Worm (Caenorhabditis elegans) whole organism, L1 larva: ENCODE results near the gene R05G6.1.
A peak's percentile ranks its signal among the peaks of the same experiment; 100 is the strongest.

ENCODE experiments used
- C16A3.4 ChIP-seq: fragments of 150-350 bp; optimal IDR thresholded peaks from 2 replicates; lab custom pipeline; 2014; ENCODE audit warnings: missing biosample characterization, missing genetic modification characterization
- C34B4.2 ChIP-seq: sonication (generic microtip); optimal IDR thresholded peaks from 2 replicates; lab custom pipeline; 2017; ENCODE audit warnings: mild to moderate bottlenecking, missing genetic modification characterization, missing compliant biosample characterization
- F16B12.6 ChIP-seq: fragments of 150-350 bp; optimal IDR thresholded peaks from 2 replicates; lab custom pipeline; 2014; ENCODE audit warnings: missing biosample characterization, missing genetic modification characterization
- Y116A8C.19 ChIP-seq: sonication (generic microtip); optimal IDR thresholded peaks from 2 replicates; lab custom pipeline; 2016; ENCODE audit warnings: missing compliant biosample characterization, missing genetic modification characterization, borderline replicate concordance
- alr-1 ChIP-seq: fragments of 200-800 bp; sonication (Bioruptor generic); optimal IDR thresholded peaks from 2 replicates; lab custom pipeline; 2018; ENCODE audit warnings: borderline replicate concordance, mild to moderate bottlenecking, missing genetic modification characterization, missing compliant biosample characterization
- ama-1 ChIP-seq: fragments of 150-350 bp; optimal IDR thresholded peaks from 2 replicates; lab custom pipeline; 2014
- ceh-63 ChIP-seq: fragments of 200-800 bp; sonication (Bioruptor generic); optimal IDR thresholded peaks from 2 replicates; lab custom pipeline; 2018; ENCODE audit warnings: mild to moderate bottlenecking, missing genetic modification characterization, missing compliant biosample characterization
- ceh-8 ChIP-seq: fragments of 200-800 bp; sonication (Bioruptor generic); optimal IDR thresholded peaks from 2 replicates; lab custom pipeline; 2018; ENCODE audit warnings: mild to moderate bottlenecking, missing genetic modification characterization, moderate library complexity, missing compliant biosample characterization
- ceh-82 ChIP-seq, 3 experiments: fragments of 150-350 bp in 1 of 3; sonication (generic microtip) in 2 of 3; optimal IDR thresholded peaks; 2 replicates each; lab custom pipeline; 2014 to 2017; ENCODE audit warnings: missing biosample characterization in 3 of 3, missing genetic modification characterization in 3 of 3
- ceh-88 ChIP-seq: fragments of 200-800 bp; sonication (Bioruptor generic); IDR thresholded peaks from 2 replicates; pipeline ENCODE4 v1.3.6; 2022; ENCODE audit warnings: missing genetic modification characterization, missing compliant biosample characterization
- ceh-90 ChIP-seq: sonication (generic microtip); optimal IDR thresholded peaks from 2 replicates; lab custom pipeline; 2016; ENCODE audit warnings: missing genetic modification characterization, missing compliant biosample characterization
- ces-1 ChIP-seq: fragments of 150-350 bp; optimal IDR thresholded peaks from 2 replicates; lab custom pipeline; 2014; ENCODE audit warnings: missing biosample characterization, missing genetic modification reagents, missing genetic modification characterization
- dpl-1 ChIP-seq, 3 experiments: fragments of 150-350 bp in 2 of 3; sonication (generic microtip) in 1 of 3; optimal IDR thresholded peaks; 2 replicates each; lab custom pipeline; 2014 to 2017; ENCODE audit warnings: missing biosample characterization in 3 of 3, missing genetic modification characterization in 3 of 3, missing genetic modification reagents in 3 of 3
- dsc-1 ChIP-seq: sonication (generic microtip); optimal IDR thresholded peaks from 2 replicates; lab custom pipeline; 2016; ENCODE audit warnings: mild to moderate bottlenecking, missing genetic modification characterization, missing compliant biosample characterization
- elt-2 ChIP-seq: sonication (generic microtip); optimal IDR thresholded peaks from 2 replicates; lab custom pipeline; 2016; ENCODE audit warnings: missing genetic modification characterization, mild to moderate bottlenecking, inconsistent platforms, missing compliant biosample characterization, missing genetic modification reagents
- ets-5 ChIP-seq: fragments of 200-800 bp; sonication (Bioruptor generic); IDR thresholded peaks from 2 replicates; pipeline ENCODE4 v1.3.6; 2022; ENCODE audit warnings: missing genetic modification characterization, missing compliant biosample characterization
- fkh-10 ChIP-seq: sonication (generic microtip); optimal IDR thresholded peaks from 2 replicates; lab custom pipeline; 2017; ENCODE audit warnings: missing biosample characterization, missing genetic modification reagents, missing genetic modification characterization
- grh-1 ChIP-seq: fragments of 200-800 bp; sonication (Bioruptor generic); IDR thresholded peaks from 2 replicates; pipeline ENCODE4 v1.3.6; 2022; ENCODE audit warnings: missing genetic modification reagents, missing genetic modification characterization, missing compliant biosample characterization
- hlh-17 ChIP-seq: fragments of 200-800 bp; sonication (Bioruptor generic); optimal IDR thresholded peaks from 2 replicates; lab custom pipeline; 2018; ENCODE audit warnings: missing genetic modification characterization, mild to moderate bottlenecking, missing compliant biosample characterization, moderate library complexity, borderline replicate concordance
- lin-13 ChIP-seq: fragments of 150-350 bp; optimal IDR thresholded peaks from 2 replicates; lab custom pipeline; 2014; ENCODE audit warnings: missing biosample characterization, missing genetic modification reagents, missing genetic modification characterization
- lin-14 ChIP-seq: fragments of 200-800 bp; sonication (Bioruptor generic); optimal IDR thresholded peaks from 2 replicates; lab custom pipeline; 2018; ENCODE audit warnings: mild to moderate bottlenecking, missing genetic modification characterization, moderate library complexity, missing compliant biosample characterization
- lin-35 ChIP-seq, 2 experiments: fragments of 150-350 bp; optimal IDR thresholded peaks; 2 replicates each; lab custom pipeline; 2014; ENCODE audit warnings: missing biosample characterization in 2 of 2, missing genetic modification characterization in 2 of 2, missing genetic modification reagents in 2 of 2
- mab-9 ChIP-seq: fragments of 200-800 bp; sonication (Bioruptor generic); IDR thresholded peaks from 2 replicates; pipeline ENCODE4 v1.3.6; 2022; ENCODE audit warnings: missing genetic modification reagents, missing genetic modification characterization, missing compliant biosample characterization
- mdl-1 ChIP-seq, 2 experiments: fragments of 150-350 bp; optimal IDR thresholded peaks; 2 replicates each; lab custom pipeline; 2014 to 2017; ENCODE audit warnings: missing biosample characterization in 2 of 2, missing genetic modification characterization in 2 of 2, inconsistent platforms in 1 of 2
- nhr-11 ChIP-seq: fragments of 150-350 bp; optimal IDR thresholded peaks from 2 replicates; lab custom pipeline; 2014; ENCODE audit warnings: missing biosample characterization, missing genetic modification characterization
- nhr-19 ChIP-seq: fragments of 200-800 bp; sonication (Bioruptor generic); conservative IDR thresholded peaks from 2 replicates; pipeline ENCODE4 v1.3.6; 2022; ENCODE audit warnings: missing genetic modification characterization, missing compliant biosample characterization
- nhr-20 ChIP-seq: sonication (generic microtip); optimal IDR thresholded peaks from 2 replicates; lab custom pipeline; 2016; ENCODE audit warnings: mild to moderate bottlenecking, missing genetic modification characterization, missing compliant biosample characterization
- nhr-237 ChIP-seq: fragments of 150-350 bp; optimal IDR thresholded peaks from 2 replicates; lab custom pipeline; 2014; ENCODE audit warnings: missing biosample characterization, missing genetic modification characterization
- nhr-28 ChIP-seq: fragments of 150-350 bp; optimal IDR thresholded peaks from 2 replicates; lab custom pipeline; 2014; ENCODE audit warnings: missing biosample characterization, missing genetic modification characterization
- nhr-47 ChIP-seq: sonication (generic microtip); optimal IDR thresholded peaks from 2 replicates; lab custom pipeline; 2016; ENCODE audit warnings: mild to moderate bottlenecking, missing genetic modification characterization, moderate library complexity, missing compliant biosample characterization
- nhr-76 ChIP-seq: sonication (generic microtip); optimal IDR thresholded peaks from 2 replicates; lab custom pipeline; 2017; ENCODE audit warnings: missing biosample characterization, missing genetic modification characterization
- nhr-77 ChIP-seq: fragments of 150-350 bp; optimal IDR thresholded peaks from 2 replicates; lab custom pipeline; 2014; ENCODE audit warnings: missing biosample characterization, missing genetic modification characterization
- nhr-90 ChIP-seq: sonication (generic microtip); optimal IDR thresholded peaks from 2 replicates; lab custom pipeline; 2016; ENCODE audit warnings: mild to moderate bottlenecking, missing genetic modification characterization, missing compliant biosample characterization; ENCODE audit not compliant: poor library complexity
- pqm-1 ChIP-seq: sonication (generic microtip); optimal IDR thresholded peaks from 3 replicates; lab custom pipeline; 2017; ENCODE audit warnings: missing biosample characterization, missing genetic modification characterization
- rnt-1 ChIP-seq: sonication (generic microtip); optimal IDR thresholded peaks from 2 replicates; lab custom pipeline; 2016; ENCODE audit warnings: mild to moderate bottlenecking, missing genetic modification characterization, moderate library complexity, missing compliant biosample characterization
- snu-23 ChIP-seq: sonication (generic microtip); optimal IDR thresholded peaks from 2 replicates; lab custom pipeline; 2016; ENCODE audit warnings: missing genetic modification characterization, missing compliant biosample characterization
- sox-4 ChIP-seq: sonication (generic microtip); optimal IDR thresholded peaks from 2 replicates; lab custom pipeline; 2016; ENCODE audit warnings: missing genetic modification characterization, missing compliant biosample characterization
- sup-37 ChIP-seq: fragments of 200-800 bp; sonication (Bioruptor generic); optimal IDR thresholded peaks from 2 replicates; lab custom pipeline; 2018; ENCODE audit warnings: mild to moderate bottlenecking, missing genetic modification characterization, missing compliant biosample characterization
- tbx-2 ChIP-seq: sonication (generic microtip); optimal IDR thresholded peaks from 2 replicates; lab custom pipeline; 2016; ENCODE audit warnings: missing genetic modification characterization, missing compliant biosample characterization
- tlp-1 ChIP-seq: fragments of 150-350 bp; optimal IDR thresholded peaks from 2 replicates; lab custom pipeline; 2014; ENCODE audit warnings: missing biosample characterization, missing genetic modification characterization
- unc-130 ChIP-seq: fragments of 150-350 bp; optimal IDR thresholded peaks from 2 replicates; lab custom pipeline; 2017; ENCODE audit warnings: missing biosample characterization, missing genetic modification characterization, inconsistent platforms
- unc-30 ChIP-seq: sonication (generic microtip); optimal IDR thresholded peaks from 2 replicates; lab custom pipeline; 2017; ENCODE audit warnings: missing biosample characterization, missing genetic modification characterization
- unc-86 ChIP-seq: sonication (generic microtip); optimal IDR thresholded peaks from 2 replicates; lab custom pipeline; 2016; ENCODE audit warnings: missing genetic modification characterization, missing compliant biosample characterization
- unc-98 ChIP-seq: fragments of 200-800 bp; sonication (Bioruptor generic); IDR thresholded peaks from 2 replicates; pipeline ENCODE4 v1.3.6; 2022; ENCODE audit warnings: missing genetic modification characterization, missing compliant biosample characterization
- vab-15 ChIP-seq: sonication (generic microtip); optimal IDR thresholded peaks from 2 replicates; lab custom pipeline; 2017; ENCODE audit warnings: missing genotype, mild to moderate bottlenecking, missing genetic modification characterization, missing compliant biosample characterization
- zip-4 ChIP-seq: fragments of 200-800 bp; sonication (Bioruptor generic); optimal IDR thresholded peaks from 2 replicates; lab custom pipeline; 2018; ENCODE audit warnings: mild to moderate bottlenecking, missing genetic modification characterization, moderate library complexity, missing compliant biosample characterization
- ztf-11 ChIP-seq, 2 experiments: sonication (generic microtip); optimal IDR thresholded peaks; 2 replicates each; lab custom pipeline; 2016 to 2017; ENCODE audit warnings: missing genetic modification characterization in 2 of 2, missing biosample characterization in 1 of 2, missing compliant biosample characterization in 1 of 2
- ztf-4 ChIP-seq: fragments of 150-350 bp; optimal IDR thresholded peaks from 2 replicates; lab custom pipeline; 2014; ENCODE audit warnings: missing biosample characterization, missing genetic modification characterization

The R05G6.1 gene

DNA sequence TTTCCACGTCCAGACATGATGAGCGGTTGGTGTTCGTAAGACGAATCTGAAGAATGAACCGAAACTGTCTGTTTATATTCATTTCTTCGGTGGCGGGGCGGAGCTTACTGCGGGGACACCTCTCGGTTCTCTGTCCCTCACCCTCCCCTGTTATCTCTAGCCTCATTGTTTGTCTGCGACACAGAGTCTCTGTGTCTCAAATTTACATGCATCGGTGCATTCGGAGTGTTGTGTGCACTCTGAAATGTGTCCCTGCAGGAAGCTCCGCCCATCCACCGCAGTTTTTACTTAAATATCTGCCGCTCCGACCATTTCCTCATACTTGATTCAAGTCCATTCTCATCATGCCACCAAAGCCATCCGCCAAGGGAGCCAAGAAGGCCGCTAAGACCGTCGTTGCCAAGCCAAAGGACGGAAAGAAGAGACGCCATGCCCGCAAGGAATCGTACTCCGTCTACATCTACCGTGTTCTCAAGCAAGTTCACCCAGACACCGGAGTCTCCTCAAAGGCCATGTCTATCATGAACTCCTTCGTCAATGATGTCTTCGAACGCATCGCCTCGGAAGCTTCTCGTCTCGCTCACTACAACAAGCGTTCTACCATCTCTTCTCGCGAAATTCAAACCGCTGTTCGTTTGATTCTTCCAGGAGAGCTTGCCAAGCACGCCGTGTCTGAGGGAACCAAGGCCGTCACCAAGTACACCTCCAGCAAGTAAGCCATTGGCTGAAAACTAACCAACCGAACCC, 46.1 kb upstream of the R05G6.1 start, which contains the start of the genes his-61 and his-62 (continued):
- TF ChIP-seq lin-35 (GFP tag; optimal IDR thresholded peaks at IDR 0.05; lab: Kevin White, UChicago) (peak in 1 of 2 experiments; percentile 20), C16A3.4 (tag; lab: Kevin White, UChicago) (no peak), ceh-90 (tag; lab: Kevin White, UChicago) (no peak), ceh-63 (GFP tag; lab: Kevin White, UChicago) (no peak), tlp-1 (tag; lab: Kevin White, UChicago) (no peak), lin-13 (no peak), nhr-76 (no peak), ets-5 (GFP tag; lab: Robert Waterston, UW) (no peak), unc-86 (tag; lab: Kevin White, UChicago) (peak; percentile 80), nhr-47 (tag; lab: Kevin White, UChicago) (peak; percentile 59), zip-4 (GFP tag; lab: Kevin White, UChicago) (no peak), unc-130 (tag; lab: Kevin White, UChicago) (no peak), ceh-82 (tag; optimal IDR thresholded peaks at IDR 0.05; lab: Kevin White, UChicago) (peak in 2 of 3 experiments; percentile 23 to 42), dsc-1 (no peak), pqm-1 (tag; lab: Kevin White, UChicago) (no peak), ama-1 (no peak), C34B4.2 (no peak), nhr-20 (peak; percentile 37), nhr-77 (no peak), ceh-88 (GFP tag; lab: Robert Waterston, UW) (no peak), rnt-1 (tag; lab: Kevin White, UChicago) (no peak), elt-2 (tag; lab: Kevin White, UChicago) (no peak), snu-23 (GFP tag; lab: Kevin White, UChicago) (peak; percentile 59), nhr-237 (tag; lab: Kevin White, UChicago) (no peak), nhr-11 (tag; lab: Kevin White, UChicago) (no peak), sup-37 (GFP tag; lab: Kevin White, UChicago) (no peak), fkh-10 (GFP tag; lab: Kevin White, UChicago) (no peak), mab-9 (GFP tag; lab: Robert Waterston, UW) (no peak), hlh-17 (GFP tag; lab: Kevin White, UChicago) (no peak), sox-4 (tag; lab: Kevin White, UChicago) (no peak), mdl-1 (tag; optimal IDR thresholded peaks at IDR 0.05; lab: Kevin White, UChicago) (no peak), ztf-11 (tag; optimal IDR thresholded peaks at IDR 0.05; lab: Kevin White, UChicago) (peak in 1 of 2 experiments; percentile 93), Y116A8C.19 (no peak), unc-30 (tag; lab: Kevin White, UChicago) (no peak), vab-15 (tag; lab: Kevin White, UChicago) (no peak), lin-14 (GFP tag; lab: Kevin White, UChicago) (peak; percentile 91), alr-1 (no peak), ztf-4 (tag; lab: Kevin White, UChicago) (peak; percentile 28), unc-98 (GFP tag; lab: Robert Waterston, UW) (no peak)

DNA sequence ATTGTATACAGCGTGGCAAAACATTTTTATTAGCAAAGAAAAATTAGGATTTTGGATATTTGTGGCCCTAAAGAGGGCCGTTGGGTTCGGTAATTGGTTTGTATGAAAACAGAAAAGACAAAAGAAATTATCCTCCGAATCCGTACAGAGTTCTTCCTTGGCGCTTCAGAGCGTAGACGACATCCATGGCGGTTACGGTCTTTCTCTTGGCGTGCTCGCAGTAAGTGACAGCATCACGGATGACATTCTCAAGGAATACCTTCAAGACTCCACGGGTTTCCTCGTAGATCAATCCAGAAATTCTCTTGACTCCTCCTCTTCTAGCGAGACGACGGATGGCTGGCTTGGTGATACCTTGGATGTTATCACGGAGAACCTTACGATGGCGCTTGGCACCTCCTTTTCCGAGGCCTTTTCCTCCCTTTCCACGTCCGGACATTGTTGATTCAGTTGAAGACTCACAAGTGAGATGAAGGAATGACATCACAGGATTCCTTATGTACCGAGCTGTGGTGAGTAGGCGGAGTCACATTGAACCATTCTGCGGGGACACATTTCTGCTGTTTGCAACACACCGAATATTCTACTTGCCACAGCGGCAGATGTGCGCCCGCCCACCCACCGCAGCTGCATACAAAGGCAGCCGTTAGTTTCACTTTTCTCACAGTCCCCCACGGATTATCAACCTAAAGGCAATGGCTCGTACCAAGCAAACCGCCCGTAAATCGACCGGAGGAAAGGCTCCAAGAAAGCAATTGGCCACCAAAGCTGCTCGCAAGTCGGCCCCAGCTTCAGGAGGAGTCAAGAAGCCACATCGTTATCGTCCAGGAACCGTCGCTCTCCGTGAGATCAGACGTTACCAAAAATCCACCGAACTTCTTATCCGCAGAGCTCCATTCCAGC, 44.7 kb upstream of the R05G6.1 start, which contains the start of the genes his-60 and his-59:
Gene his-60, minus strand, starts transcription at position 439 of the 903 bp plus-strand sequence.
Gene his-59, plus strand, starts transcription at position 696 of the 903 bp plus-strand sequence.
- TF ChIP-seq ces-1 (GFP tag; lab: Kevin White, UChicago) (no peak), ztf-11 (tag; optimal IDR thresholded peaks at IDR 0.05; lab: Kevin White, UChicago) (peak in 1 of 2 experiments; percentile 93), nhr-237 (tag; lab: Kevin White, UChicago) (no peak), nhr-11 (tag; lab: Kevin White, UChicago) (no peak), nhr-90 (tag; lab: Kevin White, UChicago) (peak; percentile 63), unc-130 (tag; lab: Kevin White, UChicago) (no peak), tbx-2 (tag; lab: Kevin White, UChicago) (peak; percentile 47), nhr-28 (tag; lab: Kevin White, UChicago) (no peak), lin-14 (GFP tag; lab: Kevin White, UChicago) (peak; percentile 67), C34B4.2 (no peak), ceh-8 (GFP tag; lab: Kevin White, UChicago) (no peak), ztf-4 (tag; lab: Kevin White, UChicago) (no peak), F16B12.6 (tag; lab: Kevin White, UChicago) (no peak), dpl-1 (GFP tag; optimal IDR thresholded peaks at IDR 0.05; lab: Kevin White, UChicago) (no peak), lin-35 (GFP tag; optimal IDR thresholded peaks at IDR 0.05; lab: Kevin White, UChicago) (no peak), vab-15 (tag; lab: Kevin White, UChicago) (no peak), elt-2 (tag; lab: Kevin White, UChicago) (no peak), grh-1 (peak; percentile 47; the same call in 1 of the 2 replicates), nhr-19 (GFP tag; lab: Robert Waterston, UW) (peak; percentile 41)
